Worm (Caenorhabditis elegans) whole organism, L2 larva: ENCODE measurements around the gene mfn-1.
A peak's percentile ranks its signal among the peaks of the same experiment; 100 is the strongest.

Source experiments
- C34F6.9 ChIP-seq: fragments of 150-350 bp; optimal IDR thresholded peaks from 2 replicates; lab custom pipeline; 2014; ENCODE audit warnings: missing biosample characterization, missing genetic modification characterization
- F13H6.1 ChIP-seq: sonication (generic microtip); optimal IDR thresholded peaks from 2 replicates; lab custom pipeline; 2016; ENCODE audit warnings: missing genetic modification characterization, missing compliant biosample characterization
- R02D3.7 ChIP-seq: fragments of 150-350 bp; optimal IDR thresholded peaks from 2 replicates; lab custom pipeline; 2014; ENCODE audit warnings: missing biosample characterization, missing genetic modification characterization
- Y55F3AM.14 ChIP-seq: fragments of 200-800 bp; sonication (Bioruptor generic); optimal IDR thresholded peaks from 2 replicates; lab custom pipeline; 2018; ENCODE audit warnings: mild to moderate bottlenecking, missing genetic modification characterization, missing compliant biosample characterization
- ZK546.5 ChIP-seq: sonication (generic microtip); optimal IDR thresholded peaks from 2 replicates; lab custom pipeline; 2017; ENCODE audit warnings: missing biosample characterization, missing genetic modification characterization
- alr-1 ChIP-seq: fragments of 150-350 bp; optimal IDR thresholded peaks from 2 replicates; lab custom pipeline; 2014; ENCODE audit warnings: missing biosample characterization, missing genetic modification characterization
- aly-2 ChIP-seq: fragments of 150-350 bp; optimal IDR thresholded peaks from 2 replicates; lab custom pipeline; 2014; ENCODE audit warnings: missing biosample characterization, missing genetic modification characterization
- ama-1 ChIP-seq: fragments of 150-350 bp; optimal IDR thresholded peaks from 2 replicates; lab custom pipeline; 2018; ENCODE audit warnings: inconsistent platforms
- blmp-1 ChIP-seq: sonication (generic microtip); optimal IDR thresholded peaks from 2 replicates; lab custom pipeline; 2017; ENCODE audit warnings: missing genetic modification characterization, mild to moderate bottlenecking, missing compliant biosample characterization, antibody characterized with exemption, moderate library complexity; ENCODE audit not compliant: insufficient read depth
- ceh-16 ChIP-seq: fragments of 150-350 bp; optimal IDR thresholded peaks from 2 replicates; lab custom pipeline; 2014; ENCODE audit warnings: missing biosample characterization, missing genetic modification characterization
- ceh-82 ChIP-seq: fragments of 150-350 bp; optimal IDR thresholded peaks from 2 replicates; lab custom pipeline; 2014; ENCODE audit warnings: missing biosample characterization, missing genetic modification characterization
- crh-2 ChIP-seq: sonication (generic microtip); optimal IDR thresholded peaks from 2 replicates; lab custom pipeline; 2017; ENCODE audit warnings: missing biosample characterization, missing genetic modification characterization
- dmd-4 ChIP-seq: sonication (generic microtip); optimal IDR thresholded peaks from 2 replicates; lab custom pipeline; 2017; ENCODE audit warnings: missing biosample characterization, missing genetic modification characterization
- egl-27 ChIP-seq: sonication (generic microtip); optimal IDR thresholded peaks from 3 replicates; lab custom pipeline; 2017; ENCODE audit warnings: missing biosample characterization, missing genetic modification reagents, missing genetic modification characterization
- elt-1 ChIP-seq: fragments of 150-350 bp; optimal IDR thresholded peaks from 2 replicates; lab custom pipeline; 2014; ENCODE audit warnings: missing biosample characterization, missing genetic modification characterization
- elt-3 ChIP-seq: sonication (generic microtip); optimal IDR thresholded peaks from 2 replicates; lab custom pipeline; 2017; ENCODE audit warnings: missing biosample characterization, missing genetic modification characterization
- fos-1 ChIP-seq: fragments of 150-350 bp; optimal IDR thresholded peaks from 2 replicates; lab custom pipeline; 2014; ENCODE audit warnings: missing biosample characterization, missing genetic modification characterization
- gmeb-1 ChIP-seq: fragments of 150-350 bp; optimal IDR thresholded peaks from 2 replicates; lab custom pipeline; 2014; ENCODE audit warnings: missing biosample characterization, missing genetic modification characterization
- lin-11 ChIP-seq: fragments of 150-350 bp; sonication (generic microtip); optimal IDR thresholded peaks from 2 replicates; lab custom pipeline; 2014; ENCODE audit warnings: missing biosample characterization, missing genetic modification characterization, inconsistent platforms, mixed read lengths
- lin-13 ChIP-seq: fragments of 150-350 bp; optimal IDR thresholded peaks from 2 replicates; lab custom pipeline; 2014; ENCODE audit warnings: missing biosample characterization, missing genetic modification reagents, missing genetic modification characterization
- lin-39 ChIP-seq: fragments of 150-350 bp; optimal IDR thresholded peaks from 2 replicates; lab custom pipeline; 2014; ENCODE audit warnings: missing biosample characterization, missing genetic modification reagents, missing genetic modification characterization
- lsy-2 ChIP-seq, 2 experiments: fragments of 150-350 bp in 1 of 2; sonication (generic microtip) in 1 of 2; optimal IDR thresholded peaks; 2 replicates each; lab custom pipeline; 2014 to 2017; ENCODE audit warnings: missing biosample characterization in 2 of 2, missing genetic modification characterization in 2 of 2
- mab-5 ChIP-seq: fragments of 150-350 bp; optimal IDR thresholded peaks from 2 replicates; lab custom pipeline; 2014; ENCODE audit warnings: missing biosample characterization, missing genetic modification characterization
- mbf-1 ChIP-seq: sonication (generic microtip); optimal IDR thresholded peaks from 2 replicates; lab custom pipeline; 2017; ENCODE audit warnings: missing biosample characterization, missing genetic modification characterization
- mdl-1 ChIP-seq, 2 experiments: fragments of 150-350 bp in 1 of 2; sonication (generic microtip) in 1 of 2; optimal IDR thresholded peaks; 2 replicates each; lab custom pipeline; 2017; ENCODE audit warnings: missing biosample characterization in 2 of 2, missing genetic modification characterization in 2 of 2
- nhr-10 ChIP-seq: sonication (generic microtip); optimal IDR thresholded peaks from 2 replicates; lab custom pipeline; 2017; ENCODE audit warnings: missing biosample characterization, missing genetic modification characterization
- nhr-11 ChIP-seq: fragments of 150-350 bp; optimal IDR thresholded peaks from 2 replicates; lab custom pipeline; 2014; ENCODE audit warnings: missing biosample characterization, missing genetic modification characterization
- nhr-12 ChIP-seq: fragments of 150-350 bp; optimal IDR thresholded peaks from 2 replicates; lab custom pipeline; 2014; ENCODE audit warnings: missing biosample characterization, missing genetic modification characterization
- nhr-129 ChIP-seq: fragments of 150-350 bp; optimal IDR thresholded peaks from 2 replicates; lab custom pipeline; 2014; ENCODE audit warnings: missing biosample characterization, missing genetic modification characterization
- nhr-21 ChIP-seq: fragments of 150-350 bp; optimal IDR thresholded peaks from 2 replicates; lab custom pipeline; 2014; ENCODE audit warnings: missing biosample characterization, missing genetic modification characterization
- nhr-23 ChIP-seq: fragments of 150-350 bp; optimal IDR thresholded peaks from 2 replicates; lab custom pipeline; 2014; ENCODE audit warnings: missing biosample characterization, missing genetic modification reagents, missing genetic modification characterization
- nhr-237 ChIP-seq: fragments of 150-350 bp; optimal IDR thresholded peaks from 2 replicates; lab custom pipeline; 2014; ENCODE audit warnings: missing biosample characterization, missing genetic modification characterization
- nhr-25 ChIP-seq: fragments of 150-350 bp; sonication (generic microtip); optimal IDR thresholded peaks from 3 replicates; lab custom pipeline; 2014; ENCODE audit warnings: missing biosample characterization, missing genetic modification characterization
- nhr-6 ChIP-seq: fragments of 150-350 bp; optimal IDR thresholded peaks from 2 replicates; lab custom pipeline; 2014; ENCODE audit warnings: missing biosample characterization, missing genetic modification characterization
- nhr-77 ChIP-seq: fragments of 150-350 bp; optimal IDR thresholded peaks from 2 replicates; lab custom pipeline; 2014; ENCODE audit warnings: missing biosample characterization, missing genetic modification characterization
- peb-1 ChIP-seq: fragments of 150-350 bp; optimal IDR thresholded peaks from 2 replicates; lab custom pipeline; 2014; ENCODE audit warnings: missing biosample characterization, missing genetic modification characterization
- sem-4 ChIP-seq: fragments of 150-350 bp; optimal IDR thresholded peaks from 2 replicates; lab custom pipeline; 2014; ENCODE audit warnings: missing biosample characterization, missing genetic modification reagents, missing genetic modification characterization
- skn-1 ChIP-seq: sonication (generic microtip); optimal IDR thresholded peaks from 2 replicates; lab custom pipeline; 2017; ENCODE audit warnings: missing biosample characterization, missing genetic modification characterization
- sma-3 ChIP-seq: sonication (generic microtip); optimal IDR thresholded peaks from 2 replicates; lab custom pipeline; 2016; ENCODE audit warnings: missing genetic modification reagents, missing genetic modification characterization, missing compliant biosample characterization
- sma-9 ChIP-seq, 2 experiments: fragments of 150-350 bp in 1 of 2; sonication (generic microtip) in 1 of 2; optimal IDR thresholded peaks; 2 replicates each; lab custom pipeline; 2014 to 2016; ENCODE audit warnings: missing genetic modification characterization in 2 of 2, mild to moderate bottlenecking in 1 of 2, missing biosample characterization in 1 of 2, missing compliant biosample characterization in 1 of 2, missing genetic modification reagents in 1 of 2, moderate library complexity in 1 of 2
- snpc-4 ChIP-seq: fragments of 150-350 bp; optimal IDR thresholded peaks from 2 replicates; lab custom pipeline; 2014; ENCODE audit warnings: missing biosample characterization, missing genetic modification characterization
- unc-39 ChIP-seq: fragments of 150-350 bp; optimal IDR thresholded peaks from 2 replicates; lab custom pipeline; 2014; ENCODE audit warnings: missing biosample characterization, missing genetic modification characterization
- unc-55 ChIP-seq: fragments of 150-350 bp; sonication (generic microtip); optimal IDR thresholded peaks from 3 replicates; lab custom pipeline; 2014; ENCODE audit warnings: missing biosample characterization, missing genetic modification reagents, missing genetic modification characterization
- unc-62 ChIP-seq: fragments of 150-350 bp; optimal IDR thresholded peaks from 2 replicates; lab custom pipeline; 2014; ENCODE audit warnings: missing biosample characterization, missing genetic modification reagents, missing genetic modification characterization
- zag-1 ChIP-seq: fragments of 150-350 bp; optimal IDR thresholded peaks from 2 replicates; lab custom pipeline; 2014; ENCODE audit warnings: missing biosample characterization, missing genetic modification characterization
- ztf-1 ChIP-seq: fragments of 200-800 bp; sonication (Bioruptor generic); conservative IDR thresholded peaks from 2 replicates; pipeline ENCODE4 v1.3.6; 2022; ENCODE audit warnings: missing genetic modification characterization, missing compliant biosample characterization
- ztf-11 ChIP-seq: sonication (generic microtip); optimal IDR thresholded peaks from 2 replicates; lab custom pipeline; 2017; ENCODE audit warnings: missing biosample characterization, missing genetic modification characterization
- ztf-4 ChIP-seq: fragments of 150-350 bp; optimal IDR thresholded peaks from 2 replicates; lab custom pipeline; 2014; ENCODE audit warnings: missing biosample characterization, missing genetic modification characterization

The mfn-1 gene

DNA sequence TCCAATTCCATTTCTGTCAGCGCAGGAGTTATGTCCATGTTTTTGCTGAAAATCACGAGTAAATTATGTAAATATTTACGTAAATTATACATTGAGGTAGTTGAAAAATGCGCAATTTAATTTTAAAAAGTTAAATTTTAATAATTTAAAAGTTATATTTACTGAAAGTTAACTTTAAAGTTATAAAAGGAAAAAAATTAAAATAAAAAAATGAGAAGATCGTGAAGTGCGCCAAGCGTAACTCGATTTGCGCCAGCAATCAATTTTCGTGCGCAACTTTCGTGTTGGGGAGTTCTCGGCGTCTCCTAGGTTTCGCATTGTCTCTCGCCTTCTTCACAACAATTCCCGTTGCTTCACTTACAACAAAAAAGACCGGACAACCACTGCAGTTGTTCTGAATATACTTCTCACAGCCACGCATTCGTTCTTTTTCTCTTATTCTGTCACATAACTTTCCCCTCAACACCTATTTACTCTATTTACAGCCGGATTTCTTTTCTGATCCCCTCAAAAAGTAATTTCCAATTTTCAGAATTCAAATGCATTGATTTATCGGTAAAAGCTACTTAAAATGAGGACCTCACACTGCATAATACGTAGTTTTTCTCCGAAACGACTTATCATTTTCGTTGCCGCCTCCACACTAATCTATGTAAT lies 1.8 kb upstream of the mfn-1 start, which contains the start of the genes metl-1 and W02B12.11:
Gene metl-1, minus strand, starts transcription at position 51 of the 657 bp plus-strand sequence.
Gene W02B12.11, plus strand, starts transcription at position 337 of the 657 bp plus-strand sequence.
- TF ChIP-seq alr-1 (tag; lab: Kevin White, UChicago): no peak
- no peak for TF ChIP-seq nhr-10 (tag; lab: Kevin White, UChicago)
- TF ChIP-seq gmeb-1: peak; percentile 87
- no peak for TF ChIP-seq ceh-82 (tag; lab: Kevin White, UChicago)
- TF ChIP-seq fos-1: peak; percentile 50
- no peak for TF ChIP-seq nhr-77 (tag; lab: Kevin White, UChicago)
- TF ChIP-seq ama-1 (lab: Kevin White, UChicago): peak; percentile 14
- no peak for TF ChIP-seq nhr-12 (tag; lab: Kevin White, UChicago)
- peak; percentile 87 for TF ChIP-seq unc-55
- peak; percentile 77 for TF ChIP-seq sma-3 (GFP tag; lab: Kevin White, UChicago)
- TF ChIP-seq nhr-23 (tag; lab: Kevin White, UChicago): no peak
- no peak for TF ChIP-seq unc-62 (GFP tag; lab: Kevin White, UChicago)
- TF ChIP-seq lin-39 (tag; lab: Kevin White, UChicago): no peak
- no peak for TF ChIP-seq peb-1 (tag; lab: Kevin White, UChicago)
- peak; percentile 87 for TF ChIP-seq nhr-25
- no peak for TF ChIP-seq mdl-1 (tag; optimal IDR thresholded peaks at IDR 0.05; lab: Kevin White, UChicago)
- peak; percentile 90 for TF ChIP-seq C34F6.9 (tag; lab: Kevin White, UChicago)
- peak; percentile 90 for TF ChIP-seq sma-9 (GFP tag; optimal IDR thresholded peaks at IDR 0.05; lab: Kevin White, UChicago)
- TF ChIP-seq sma-9 (tag; optimal IDR thresholded peaks at IDR 0.05; lab: Kevin White, UChicago): no peak
- no peak for TF ChIP-seq nhr-11 (tag; lab: Kevin White, UChicago)
- TF ChIP-seq mab-5 (tag; lab: Kevin White, UChicago): peak; percentile 68
- TF ChIP-seq nhr-237 (tag; lab: Kevin White, UChicago): no peak
- peak; percentile 53 for TF ChIP-seq R02D3.7
- TF ChIP-seq lsy-2 (tag; optimal IDR thresholded peaks at IDR 0.05; lab: Kevin White, UChicago): peak; percentile 84 to 92
- no peak for TF ChIP-seq ztf-11
- no peak for TF ChIP-seq skn-1 (tag; lab: Kevin White, UChicago)
- peak; percentile 68 for TF ChIP-seq blmp-1
- peak; percentile 77 for TF ChIP-seq snpc-4 (tag; lab: Kevin White, UChicago)
- peak; percentile 38 for TF ChIP-seq nhr-6 (tag; lab: Kevin White, UChicago)
- no peak for TF ChIP-seq aly-2 (tag; lab: Kevin White, UChicago)
- no peak for TF ChIP-seq mbf-1 (tag; lab: Kevin White, UChicago)
- no peak for TF ChIP-seq ZK546.5 (tag; lab: Kevin White, UChicago)
- TF ChIP-seq F13H6.1 (tag; lab: Kevin White, UChicago): peak; percentile 89
- TF ChIP-seq ztf-1 (GFP tag; lab: Robert Waterston, UW): no peak
- TF ChIP-seq elt-3 (tag; lab: Kevin White, UChicago): no peak
- no peak for TF ChIP-seq unc-39 (tag; lab: Kevin White, UChicago)
- TF ChIP-seq ceh-16 (tag; lab: Kevin White, UChicago): peak; percentile 21
- TF ChIP-seq ztf-4 (tag; lab: Kevin White, UChicago): peak; percentile 79
- peak; percentile 32 for TF ChIP-seq egl-27 (tag; lab: Kevin White, UChicago)
- peak; percentile 85 for TF ChIP-seq lin-13 (GFP tag; lab: Kevin White, UChicago)
- peak; percentile 62 for TF ChIP-seq nhr-129
- no peak for TF ChIP-seq elt-1
- peak; percentile 82 for TF ChIP-seq nhr-21 (tag; lab: Kevin White, UChicago)
- TF ChIP-seq lin-11: peak; percentile 79
- TF ChIP-seq crh-2 (tag; lab: Kevin White, UChicago): peak; percentile 83
- peak; percentile 29 for TF ChIP-seq Y55F3AM.14 (GFP tag; lab: Kevin White, UChicago)
- TF ChIP-seq zag-1 (tag; lab: Kevin White, UChicago): no peak
- peak; percentile 88 for TF ChIP-seq sem-4 (tag; lab: Kevin White, UChicago)
- no peak for TF ChIP-seq dmd-4 (tag; lab: Kevin White, UChicago)
